Worm (Caenorhabditis elegans) whole organism, young adult: ENCODE measurements around the gene smr-1.

ENCODE experiments used
- B0019.2 ChIP-seq: fragments of 200-800 bp; sonication (Bioruptor generic); conservative IDR thresholded peaks from 2 replicates; pipeline ENCODE4 v1.3.6; 2022; ENCODE audit warnings: missing genetic modification reagents, missing genetic modification characterization, missing compliant biosample characterization
- B0261.1 ChIP-seq: sonication (generic microtip); optimal IDR thresholded peaks from 2 replicates; lab custom pipeline; 2016; ENCODE audit warnings: mild to moderate bottlenecking, missing genetic modification characterization, moderate library complexity, missing compliant biosample characterization
- D2030.7 ChIP-seq: fragments of 200-800 bp; sonication (Bioruptor generic); IDR thresholded peaks from 2 replicates; pipeline ENCODE4 v1.3.6; 2022; ENCODE audit warnings: missing genetic modification reagents, missing genetic modification characterization, missing compliant biosample characterization
- F39B2.1 ChIP-seq: fragments of 200-800 bp; sonication (Bioruptor generic); IDR thresholded peaks from 2 replicates; pipeline ENCODE4 v1.3.6; 2022; ENCODE audit warnings: missing genetic modification reagents, missing genetic modification characterization, missing compliant biosample characterization
- F57A8.1 ChIP-seq: fragments of 200-800 bp; sonication (Bioruptor generic); optimal IDR thresholded peaks from 2 replicates; lab custom pipeline; 2018; ENCODE audit warnings: mild to moderate bottlenecking, missing genetic modification characterization, moderate library complexity, missing compliant biosample characterization
- K12H6.12 ChIP-seq: fragments of 200-800 bp; sonication (Bioruptor generic); optimal IDR thresholded peaks from 2 replicates; lab custom pipeline; 2018; ENCODE audit warnings: mild to moderate bottlenecking, missing genetic modification characterization, missing compliant biosample characterization
- T26A5.8 ChIP-seq: sonication (generic microtip); optimal IDR thresholded peaks from 2 replicates; lab custom pipeline; 2016; ENCODE audit warnings: missing genetic modification characterization, missing compliant biosample characterization
- Y67H2A.10 ChIP-seq: fragments of 200-800 bp; sonication (Bioruptor generic); conservative IDR thresholded peaks from 2 replicates; pipeline ENCODE4 v1.3.6; 2022; ENCODE audit warnings: missing genetic modification reagents, missing genetic modification characterization, missing compliant biosample characterization
- Y79H2A.3 ChIP-seq: fragments of 200-800 bp; sonication (Bioruptor generic); conservative IDR thresholded peaks from 2 replicates; pipeline ENCODE4 v1.3.6; 2022; ENCODE audit warnings: missing genetic modification reagents, missing genetic modification characterization, missing compliant biosample characterization
- Y95B8A.8 ChIP-seq: fragments of 200-800 bp; sonication (Bioruptor generic); IDR thresholded peaks from 2 replicates; pipeline ENCODE4 v1.3.6; 2022; ENCODE audit warnings: missing genetic modification reagents, missing genetic modification characterization, missing compliant biosample characterization
- akir-1 ChIP-seq: fragments of 200-800 bp; sonication (Bioruptor generic); optimal IDR thresholded peaks from 2 replicates; lab custom pipeline; 2018; ENCODE audit warnings: mild to moderate bottlenecking, missing genetic modification characterization, moderate library complexity, missing compliant biosample characterization
- aptf-2 ChIP-seq: fragments of 200-800 bp; sonication (Bioruptor generic); conservative IDR thresholded peaks from 2 replicates; pipeline ENCODE4 v1.3.6; 2022; ENCODE audit warnings: missing genetic modification reagents, missing genetic modification characterization, missing compliant biosample characterization
- aptf-3 ChIP-seq: fragments of 200-800 bp; sonication (Bioruptor generic); IDR thresholded peaks from 2 replicates; pipeline ENCODE4 v1.3.6; 2022; ENCODE audit warnings: missing genetic modification characterization, missing compliant biosample characterization
- atf-7 ChIP-seq: sonication (generic microtip); optimal IDR thresholded peaks from 2 replicates; lab custom pipeline; 2017; ENCODE audit warnings: mild to moderate bottlenecking, missing genetic modification characterization, missing compliant biosample characterization
- cebp-1 ChIP-seq, 2 experiments: fragments of 200-800 bp in 1 of 2; sonication (Bioruptor generic) in 1 of 2; sonication (generic microtip) in 1 of 2; IDR thresholded peaks in 1 of 2; optimal IDR thresholded peaks in 1 of 2; 2 replicates each; pipeline versions ENCODE4 v1.3.6 to Lab custom; 2017 to 2022; ENCODE audit warnings: missing compliant biosample characterization in 2 of 2, missing genetic modification characterization in 2 of 2, mild to moderate bottlenecking in 1 of 2, missing genetic modification reagents in 1 of 2, moderate library complexity in 1 of 2
- cebp-2 ChIP-seq: fragments of 200-800 bp; sonication (Bioruptor generic); IDR thresholded peaks from 2 replicates; pipeline ENCODE4 v1.3.6; 2022; ENCODE audit warnings: missing genetic modification characterization, missing compliant biosample characterization
- ceh-100 ChIP-seq: fragments of 200-800 bp; sonication (Bioruptor generic); IDR thresholded peaks from 2 replicates; pipeline ENCODE4 v1.3.6; 2022; ENCODE audit warnings: missing genetic modification reagents, missing genetic modification characterization, missing compliant biosample characterization
- ceh-27 ChIP-seq: fragments of 200-800 bp; sonication (Bioruptor generic); optimal IDR thresholded peaks from 2 replicates; lab custom pipeline; 2018; ENCODE audit warnings: mild to moderate bottlenecking, missing genetic modification characterization, moderate library complexity, missing compliant biosample characterization
- die-1 ChIP-seq: sonication (generic microtip); optimal IDR thresholded peaks from 2 replicates; lab custom pipeline; 2016; ENCODE audit warnings: missing genotype, mild to moderate bottlenecking, missing genetic modification characterization, missing compliant biosample characterization
- dox-1 ChIP-seq: fragments of 200-800 bp; sonication (Bioruptor generic); IDR thresholded peaks from 2 replicates; pipeline ENCODE4 v1.3.6; 2022; ENCODE audit warnings: missing genetic modification reagents, missing genetic modification characterization, missing compliant biosample characterization
- ekl-4 ChIP-seq: fragments of 200-800 bp; sonication (Bioruptor generic); IDR thresholded peaks from 2 replicates; pipeline ENCODE4 v1.3.6; 2022; ENCODE audit warnings: missing genetic modification reagents, missing genetic modification characterization, missing compliant biosample characterization
- fkh-3 ChIP-seq: sonication (generic microtip); optimal IDR thresholded peaks from 2 replicates; lab custom pipeline; 2016; ENCODE audit warnings: mild to moderate bottlenecking, missing genetic modification characterization, missing compliant biosample characterization
- him-1 ChIP-seq: sonication (generic microtip); optimal IDR thresholded peaks from 2 replicates; lab custom pipeline; 2016; ENCODE audit warnings: missing genotype, missing genetic modification reagents, missing genetic modification characterization, missing compliant biosample characterization
- hlh-26 ChIP-seq: fragments of 200-800 bp; sonication (Bioruptor generic); conservative IDR thresholded peaks from 2 replicates; pipeline ENCODE4 v1.3.6; 2022; ENCODE audit warnings: missing genetic modification reagents, missing genetic modification characterization, missing compliant biosample characterization
- hmg-1.2 ChIP-seq: fragments of 200-800 bp; sonication (Bioruptor generic); IDR thresholded peaks from 2 replicates; pipeline ENCODE4 v1.3.6; 2022; ENCODE audit warnings: missing genetic modification reagents, missing genetic modification characterization, missing compliant biosample characterization
- lin-26 ChIP-seq: fragments of 200-800 bp; sonication (Bioruptor generic); IDR thresholded peaks from 2 replicates; pipeline ENCODE4 v1.3.6; 2022; ENCODE audit warnings: missing genetic modification reagents, missing genetic modification characterization, missing compliant biosample characterization
- lin-35 ChIP-seq, 3 experiments: fragments of 150-350 bp in 2 of 3; sonication (generic microtip) in 1 of 3; optimal IDR thresholded peaks; 2 replicates each; lab custom pipeline; 2014 to 2018; ENCODE audit warnings: missing biosample characterization in 3 of 3, missing genetic modification characterization in 3 of 3, missing genetic modification reagents in 3 of 3
- lin-54 ChIP-seq: fragments of 200-800 bp; sonication (Bioruptor generic); optimal IDR thresholded peaks from 2 replicates; lab custom pipeline; 2018; ENCODE audit warnings: mild to moderate bottlenecking, missing genetic modification characterization, missing compliant biosample characterization
- lir-1 ChIP-seq: fragments of 200-800 bp; sonication (Bioruptor generic); conservative IDR thresholded peaks from 2 replicates; pipeline ENCODE4 v1.3.6; 2022; ENCODE audit warnings: missing genetic modification reagents, missing genetic modification characterization, missing compliant biosample characterization
- madf-3 ChIP-seq: fragments of 200-800 bp; sonication (Bioruptor generic); IDR thresholded peaks from 2 replicates; pipeline ENCODE4 v1.3.6; 2022; ENCODE audit warnings: missing genetic modification reagents, missing genetic modification characterization, missing compliant biosample characterization
- madf-6 ChIP-seq: fragments of 200-800 bp; sonication (Bioruptor generic); IDR thresholded peaks from 2 replicates; pipeline ENCODE4 v1.3.6; 2022; ENCODE audit warnings: missing genetic modification reagents, missing genetic modification characterization, missing compliant biosample characterization
- madf-8 ChIP-seq: fragments of 200-800 bp; sonication (Bioruptor generic); conservative IDR thresholded peaks from 2 replicates; pipeline ENCODE4 v1.3.6; 2022; ENCODE audit warnings: missing genetic modification reagents, missing genetic modification characterization, missing compliant biosample characterization
- mel-28 ChIP-seq: sonication (generic microtip); optimal IDR thresholded peaks from 2 replicates; lab custom pipeline; 2016; ENCODE audit warnings: borderline replicate concordance, mild to moderate bottlenecking, missing genetic modification characterization, missing compliant biosample characterization
- nfya-2 ChIP-seq: fragments of 200-800 bp; sonication (Bioruptor generic); IDR thresholded peaks from 2 replicates; pipeline ENCODE4 v1.3.6; 2022; ENCODE audit warnings: missing genetic modification reagents, missing genetic modification characterization, missing compliant biosample characterization
- nfyb-1 ChIP-seq: fragments of 200-800 bp; sonication (Bioruptor generic); IDR thresholded peaks from 2 replicates; pipeline ENCODE4 v1.3.6; 2022; ENCODE audit warnings: missing genetic modification reagents, missing genetic modification characterization, missing compliant biosample characterization
- nhr-120 ChIP-seq: fragments of 200-800 bp; sonication (Bioruptor generic); IDR thresholded peaks from 2 replicates; pipeline ENCODE4 v1.3.6; 2022; ENCODE audit warnings: missing genetic modification characterization, missing compliant biosample characterization
- nhr-179 ChIP-seq: sonication (generic microtip); optimal IDR thresholded peaks from 2 replicates; lab custom pipeline; 2016; ENCODE audit warnings: mild to moderate bottlenecking, missing genetic modification characterization, missing compliant biosample characterization
- pha-4 ChIP-seq: fragments of 150-350 bp; sonication (generic microtip); optimal IDR thresholded peaks from 2 replicates; lab custom pipeline; 2014; ENCODE audit warnings: missing biosample characterization, missing genetic modification reagents, missing genetic modification characterization
- rcor-1 ChIP-seq: fragments of 200-800 bp; sonication (Bioruptor generic); IDR thresholded peaks from 2 replicates; pipeline ENCODE4 v1.3.6; 2022; ENCODE audit warnings: missing genetic modification reagents, missing genetic modification characterization, missing compliant biosample characterization
- rpc-1 ChIP-seq, 2 experiments: fragments of 150-350 bp in 1 of 2; sonication (generic microtip) in 1 of 2; optimal IDR thresholded peaks; 2 replicates each; lab custom pipeline; 2014 to 2018; ENCODE audit warnings: missing biosample characterization in 1 of 2, missing genetic modification characterization in 1 of 2, missing genetic modification reagents in 1 of 2, missing genotype in 1 of 2
- snpc-4 ChIP-seq, 5 experiments: fragments of 150-350 bp in 1 of 5; sonication (generic microtip) in 4 of 5; optimal IDR thresholded peaks; 2 replicates each; lab custom pipeline; 2014 to 2018; ENCODE audit warnings: missing genetic modification characterization in 5 of 5, missing biosample characterization in 3 of 5, antibody characterized with exemption in 2 of 5, mild to moderate bottlenecking in 2 of 5, missing compliant biosample characterization in 2 of 5, missing genotype in 2 of 5, moderate library complexity in 2 of 5, missing genetic modification reagents in 1 of 5
- tbp1 ChIP-seq: fragments of 200-800 bp; sonication (Bioruptor generic); optimal IDR thresholded peaks from 2 replicates; lab custom pipeline; 2018; ENCODE audit warnings: mild to moderate bottlenecking, missing genetic modification characterization, missing compliant biosample characterization
- zim-3 ChIP-seq: sonication (generic microtip); optimal IDR thresholded peaks from 2 replicates; lab custom pipeline; 2017; ENCODE audit warnings: mild to moderate bottlenecking, missing genetic modification characterization, moderate library complexity, missing compliant biosample characterization
- ztf-18 ChIP-seq: sonication (generic microtip); optimal IDR thresholded peaks from 2 replicates; lab custom pipeline; 2016; ENCODE audit warnings: missing genotype, mild to moderate bottlenecking, missing genetic modification characterization, missing compliant biosample characterization
- ztf-26 ChIP-seq: sonication (generic microtip); optimal IDR thresholded peaks from 2 replicates; lab custom pipeline; 2017; ENCODE audit warnings: missing genetic modification characterization, missing compliant biosample characterization
- ztf-3 ChIP-seq: fragments of 200-800 bp; sonication (Bioruptor generic); optimal IDR thresholded peaks from 2 replicates; lab custom pipeline; 2018; ENCODE audit warnings: mild to moderate bottlenecking, missing genetic modification characterization, missing compliant biosample characterization
- ztf-6 ChIP-seq: fragments of 200-800 bp; sonication (Bioruptor generic); IDR thresholded peaks from 2 replicates; pipeline ENCODE4 v1.3.6; 2022; ENCODE audit warnings: missing genetic modification reagents, missing genetic modification characterization, missing compliant biosample characterization

Gene smr-1

DNA sequence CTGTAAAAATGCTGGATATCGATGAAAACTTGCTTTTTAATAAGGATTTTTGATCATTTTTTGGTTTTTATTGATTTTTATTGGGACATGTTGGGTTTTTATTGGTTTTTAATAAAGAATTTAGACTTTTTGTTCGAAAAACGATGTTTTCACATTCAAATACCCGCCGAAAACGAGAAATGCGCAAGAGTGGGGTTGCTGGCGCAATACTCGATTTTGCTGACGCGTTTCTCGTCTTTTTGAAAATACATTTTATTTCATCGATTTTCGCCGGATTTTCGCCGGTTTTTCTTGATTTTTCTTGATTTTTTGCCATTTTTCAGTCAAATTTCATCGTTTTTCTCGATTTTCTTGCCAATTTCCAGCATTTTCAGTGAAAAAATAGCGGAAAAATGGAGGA lies at the start of gene smr-1 (continued):
- TF ChIP-seq snpc-4 (GFP tag; optimal IDR thresholded peaks at IDR 0.05; lab: Kevin White, UChicago) = no peak
- TF ChIP-seq snpc-4 (tag; optimal IDR thresholded peaks at IDR 0.05; lab: Kevin White, UChicago) = peak in 3 of 4 experiments; percentile 43 to 62 (median 47)
- peak; percentile 49; the same call in 1 of the 2 replicates for TF ChIP-seq ceh-100
- TF ChIP-seq fkh-3 = no peak
- TF ChIP-seq aptf-3 (GFP tag; lab: Robert Waterston, UW) = no peak
- TF ChIP-seq dox-1 = peak; percentile 82
- no peak for TF ChIP-seq F39B2.1 (GFP tag; lab: Robert Waterston, UW)
- no peak for TF ChIP-seq mel-28 (tag; lab: Kevin White, UChicago)
- peak; percentile 80 for TF ChIP-seq him-1
- peak; percentile 30 for TF ChIP-seq atf-7 (tag; lab: Kevin White, UChicago)
- no peak for TF ChIP-seq ztf-3 (GFP tag; lab: Kevin White, UChicago)
- TF ChIP-seq Y67H2A.10 = no peak
- peak; percentile 64 for TF ChIP-seq hmg-1.2 (GFP tag; lab: Robert Waterston, UW)
- peak; percentile 98 for TF ChIP-seq lin-54 (GFP tag; lab: Kevin White, UChicago)
- peak; percentile 88 for TF ChIP-seq rcor-1 (GFP tag; lab: Robert Waterston, UW)
- peak; percentile 14 for TF ChIP-seq ceh-27 (GFP tag; lab: Kevin White, UChicago)
- TF ChIP-seq Y79H2A.3 (GFP tag; lab: Robert Waterston, UW) = no peak
- TF ChIP-seq zim-3 (tag; lab: Kevin White, UChicago) = peak; percentile 26
- TF ChIP-seq ekl-4 (GFP tag; lab: Robert Waterston, UW) = peak; percentile 90
- TF ChIP-seq K12H6.12 (tag; lab: Kevin White, UChicago) = peak; percentile 8
- no peak for TF ChIP-seq hlh-26 (GFP tag; lab: Robert Waterston, UW)
- TF ChIP-seq aptf-2 (GFP tag; lab: Robert Waterston, UW) = no peak
- no peak for TF ChIP-seq lin-26 (GFP tag; lab: Robert Waterston, UW)
- TF ChIP-seq D2030.7 (GFP tag; lab: Robert Waterston, UW) = peak; percentile 72
- no peak for TF ChIP-seq akir-1 (GFP tag; lab: Kevin White, UChicago)
- TF ChIP-seq ztf-18 (tag; lab: Kevin White, UChicago) = peak; percentile 98
- TF ChIP-seq madf-6 (GFP tag; lab: Robert Waterston, UW) = peak; percentile 79
- no peak for TF ChIP-seq nfya-2
- no peak for TF ChIP-seq nhr-120 (GFP tag; lab: Robert Waterston, UW)
- TF ChIP-seq cebp-1 (GFP tag; IDR thresholded peaks at IDR 0.05; lab: Robert Waterston, UW) = no peak
- peak; percentile 77 for TF ChIP-seq cebp-1 (tag; optimal IDR thresholded peaks at IDR 0.05; lab: Kevin White, UChicago)
- no peak for TF ChIP-seq F57A8.1 (GFP tag; lab: Kevin White, UChicago)
- peak; percentile 56; the same call in 1 of the 2 replicates for TF ChIP-seq lir-1 (GFP tag; lab: Robert Waterston, UW)
- TF ChIP-seq T26A5.8 (tag; lab: Kevin White, UChicago) = no peak
- no peak for TF ChIP-seq ztf-6 (GFP tag; lab: Robert Waterston, UW)
- TF ChIP-seq cebp-2 (GFP tag; lab: Robert Waterston, UW) = no peak
- TF ChIP-seq Y95B8A.8 = peak; percentile 49; the same call in 1 of the 2 replicates
- no peak for TF ChIP-seq die-1
- TF ChIP-seq rpc-1 (optimal IDR thresholded peaks at IDR 0.05; lab: Kevin White, UChicago) = no peak
- TF ChIP-seq rpc-1 (tag; optimal IDR thresholded peaks at IDR 0.05; lab: Kevin White, UChicago) = no peak
- TF ChIP-seq B0261.1 (tag; lab: Kevin White, UChicago) = peak; percentile 2
- TF ChIP-seq nfyb-1 (GFP tag; lab: Robert Waterston, UW) = peak; percentile 85
- TF ChIP-seq pha-4 (tag; lab: Kevin White, UChicago) = peak; percentile 26
- peak; percentile 41 for TF ChIP-seq ztf-26
- no peak for TF ChIP-seq nhr-179 (tag; lab: Kevin White, UChicago)
- TF ChIP-seq B0019.2 (GFP tag; lab: Robert Waterston, UW) = no peak
- no peak; the same call in 1 of the 2 replicates for TF ChIP-seq madf-8
- TF ChIP-seq madf-3 (GFP tag; lab: Robert Waterston, UW) = peak; percentile 73; the same call in 1 of the 2 replicates
- TF ChIP-seq lin-35 (GFP tag; optimal IDR thresholded peaks at IDR 0.05; lab: Kevin White, UChicago) = peak; percentile 57 to 95 (median 76)
- TF ChIP-seq tbp1 = peak; percentile 68
